Worm (Caenorhabditis elegans) whole organism, mixed stage, embryonic: ENCODE measurements around the gene rpl-12.

Source experiments
- elt-3 ChIP-seq: fragments of 150-350 bp; optimal IDR thresholded peaks from 2 replicates; lab custom pipeline; 2014; ENCODE audit warnings: missing biosample characterization, missing genetic modification characterization
- ztf-11 ChIP-seq: fragments of 150-350 bp; optimal IDR thresholded peaks from 2 replicates; lab custom pipeline; 2014; ENCODE audit warnings: missing biosample characterization, missing genetic modification characterization

DNA sequence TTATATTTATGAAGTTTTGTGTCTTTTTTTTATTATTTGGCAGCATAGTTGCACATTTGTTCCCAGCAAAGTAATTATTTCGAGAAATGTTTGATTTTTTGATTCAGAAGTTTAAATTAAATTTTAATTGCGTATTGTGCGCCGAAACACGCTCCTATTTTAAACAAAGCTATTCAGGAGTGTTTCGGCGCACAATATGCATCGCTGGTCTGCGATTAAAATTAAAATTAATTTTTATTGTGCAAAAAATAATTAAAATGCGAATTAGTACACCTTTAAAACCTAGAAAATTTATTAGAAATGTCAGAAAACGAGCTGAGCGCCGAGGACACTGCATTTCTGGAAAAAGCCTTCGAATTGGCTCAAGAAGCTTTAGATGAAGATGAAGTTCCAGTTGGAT, 2.9 kb upstream of the rpl-12 start, which contains the start of gene JC8.4:
- TF ChIP-seq elt-3 (tag; lab: Kevin White, UChicago) (no peak), ztf-11 (tag; lab: Kevin White, UChicago) (no peak)
